Fruit fly (Drosophila melanogaster): Measurements from ENCODE around the gene CG10589.

Gene CG10589

dm6 chr3L:20952121-20952487 is 24.5 kb downstream of the CG10589 start:
- TF ChIP-seq foxo (GFP tag; optimal IDR thresholded peaks at IDR 0.05) (peak in 1 of 2 experiments; percentile 9), CG9705 (GFP tag; optimal IDR thresholded peaks at IDR 0.05) (peak; percentile 6), Hr78 (GFP tag; optimal IDR thresholded peaks at IDR 0.05) (no peak), br (GFP tag; optimal IDR thresholded peaks at IDR 0.05) (peak; percentile 19), psq (GFP tag; optimal IDR thresholded peaks at IDR 0.05) (peak; percentile 14), HLH106 (tag; optimal IDR thresholded peaks at IDR 0.05) (peak; percentile 63), Abd-B (GFP tag; optimal IDR thresholded peaks at IDR 0.05) (no peak), Hnf4 (GFP tag; optimal IDR thresholded peaks at IDR 0.05) (peak; percentile 6), fru (GFP tag; optimal IDR thresholded peaks at IDR 0.05) (peak; percentile 5), Myc (optimal IDR thresholded peaks at IDR 0.05) (no peak), rgr (GFP tag; optimal IDR thresholded peaks at IDR 0.05) (peak; percentile 35), N (GFP tag; optimal IDR thresholded peaks at IDR 0.05) (no peak), CG32264 (GFP tag; optimal IDR thresholded peaks at IDR 0.05) (no peak), brk (GFP tag; optimal IDR thresholded peaks at IDR 0.05) (peak; percentile 21), h (GFP tag; optimal IDR thresholded peaks at IDR 0.05) (peak; percentile 65), OdsH (GFP tag; optimal IDR thresholded peaks at IDR 0.05) (peak; percentile 52), Sp1 (GFP tag; optimal IDR thresholded peaks at IDR 0.05) (peak; percentile 59)

dm6 chr3L:20952622-20953618 is 25.3 kb downstream of the CG10589 start:
- TF ChIP-seq fru (GFP tag; optimal IDR thresholded peaks at IDR 0.05) (peak; percentile 36), rgr (GFP tag; optimal IDR thresholded peaks at IDR 0.05) (peak; percentile 25), Rel (GFP tag; optimal IDR thresholded peaks at IDR 0.05) (no peak), Rel (tag; optimal IDR thresholded peaks at IDR 0.05) (peak; percentile 62), Abd-B (GFP tag; optimal IDR thresholded peaks at IDR 0.05) (no peak), Jra (GFP tag; optimal IDR thresholded peaks at IDR 0.05) (no peak), ey (GFP tag; optimal IDR thresholded peaks at IDR 0.05) (peak; percentile 13), br (GFP tag; optimal IDR thresholded peaks at IDR 0.05) (peak; percentile 28), psq (GFP tag; optimal IDR thresholded peaks at IDR 0.05) (peak; percentile 32), Vsx2 (GFP tag; optimal IDR thresholded peaks at IDR 0.05; ENCODE audit: partially characterized antibody) (no peak), Hnf4 (GFP tag; optimal IDR thresholded peaks at IDR 0.05) (no peak), sage (GFP tag; optimal IDR thresholded peaks at IDR 0.05) (no peak), h (GFP tag; optimal IDR thresholded peaks at IDR 0.05) (peak; percentile 23), Myc (optimal IDR thresholded peaks at IDR 0.05) (no peak), usp (GFP tag; optimal IDR thresholded peaks at IDR 0.05) (no peak), woc (GFP tag; optimal IDR thresholded peaks at IDR 0.05) (peak; percentile 32), foxo (GFP tag; optimal IDR thresholded peaks at IDR 0.05) (peak in 1 of 2 experiments; percentile 35)

dm6 chr3L:20954118-20954517 is 26.5 kb downstream of the CG10589 start:
- TF ChIP-seq GATAd (GFP tag; optimal IDR thresholded peaks at IDR 0.05) (no peak), br (GFP tag; optimal IDR thresholded peaks at IDR 0.05) (no peak), lola (GFP tag; optimal IDR thresholded peaks at IDR 0.05) (no peak), usp (GFP tag; optimal IDR thresholded peaks at IDR 0.05) (no peak), CG32264 (GFP tag; optimal IDR thresholded peaks at IDR 0.05) (no peak), Sp1 (GFP tag; optimal IDR thresholded peaks at IDR 0.05) (no peak), Abd-B (GFP tag; optimal IDR thresholded peaks at IDR 0.05) (no peak), ey (GFP tag; optimal IDR thresholded peaks at IDR 0.05) (no peak), Jra (GFP tag; optimal IDR thresholded peaks at IDR 0.05) (no peak), fru (GFP tag; optimal IDR thresholded peaks at IDR 0.05) (no peak), N (GFP tag; optimal IDR thresholded peaks at IDR 0.05) (no peak), Mio (GFP tag; optimal IDR thresholded peaks at IDR 0.05) (no peak)

- TF ChIP-seq usp (GFP tag; optimal IDR thresholded peaks at IDR 0.05) (no peak), Myc (optimal IDR thresholded peaks at IDR 0.05) (no peak), dmrt93B (GFP tag; optimal IDR thresholded peaks at IDR 0.05) (no peak), Dfd (GFP tag; optimal IDR thresholded peaks at IDR 0.05) (no peak), sv (GFP tag; optimal IDR thresholded peaks at IDR 0.05) (no peak), fru (GFP tag; optimal IDR thresholded peaks at IDR 0.05) (no peak), sage (GFP tag; optimal IDR thresholded peaks at IDR 0.05) (no peak), N (GFP tag; optimal IDR thresholded peaks at IDR 0.05) (no peak), psq (GFP tag; optimal IDR thresholded peaks at IDR 0.05) (no peak), rgr (GFP tag; optimal IDR thresholded peaks at IDR 0.05) (no peak), CrebA (GFP tag; optimal IDR thresholded peaks at IDR 0.05; ENCODE audit: borderline replicate concordance) (no peak), woc (GFP tag; optimal IDR thresholded peaks at IDR 0.05) (no peak), Abd-B (GFP tag; optimal IDR thresholded peaks at IDR 0.05) (no peak), pan (optimal IDR thresholded peaks at IDR 0.05) (no peak), brk (GFP tag; optimal IDR thresholded peaks at IDR 0.05) (no peak), Hr78 (GFP tag; optimal IDR thresholded peaks at IDR 0.05) (no peak), CG9705 (GFP tag; optimal IDR thresholded peaks at IDR 0.05) (no peak), dsf (GFP tag; optimal IDR thresholded peaks at IDR 0.05; ENCODE audit: borderline replicate concordance) (no peak), GATAd (GFP tag; optimal IDR thresholded peaks at IDR 0.05) (no peak)
Measured at dm6 chr3L:20956650-20957049, 29.0 kb downstream of the CG10589 start, which contains the start of the genes Sems and CG10588. TSS of gene Sems (minus strand) at chr3L:20956750. TSS of gene CG10588 (plus strand) at chr3L:20956934.

Data from whole organism, wandering third instar larva.